Fruit fly (Drosophila melanogaster) whole organism: ENCODE measurements around the gene grn.

Source experiments
- CG8478 ChIP-seq: fragments of >200 bp; optimal IDR thresholded peaks from 2 replicates; lab custom pipeline; 2018; ENCODE audit warnings: inconsistent platforms
- EcR ChIP-seq, 2 experiments: fragments of >200 bp; optimal IDR thresholded peaks; 2 replicates each; lab custom pipeline; 2017; ENCODE audit warnings: missing biosample characterization in 2 of 2, missing genetic modification characterization in 2 of 2, missing genetic modification reagents in 2 of 2
- pan ChIP-seq: fragments of >200 bp; optimal IDR thresholded peaks from 2 replicates; lab custom pipeline; 2017
- usp ChIP-seq: fragments of >200 bp; optimal IDR thresholded peaks from 2 replicates; lab custom pipeline; 2017; ENCODE audit warnings: missing biosample characterization, missing genetic modification characterization, mixed read lengths

- TF ChIP-seq usp (GFP tag; lab: Kevin White, UChicago) (no peak), pan (no peak), EcR (GFP tag; optimal IDR thresholded peaks at IDR 0.05; lab: Kevin White, UChicago) (no peak), CG8478 (lab: Kevin White, UChicago) (no peak)
Observed at dm6 chr3R:8225461-8225971, 44.3 kb upstream of the grn start.
